Worm (Caenorhabditis elegans) whole organism, early embryonic: Measurements from ENCODE around the gene msp-81.

Experiments
- B0310.2 ChIP-seq: sonication (generic microtip); optimal IDR thresholded peaks from 2 replicates; lab custom pipeline; 2016; ENCODE audit warnings: mild to moderate bottlenecking, missing genetic modification characterization, missing compliant biosample characterization
- F13C5.2 ChIP-seq: sonication (generic microtip); optimal IDR thresholded peaks from 2 replicates; lab custom pipeline; 2017; ENCODE audit warnings: mild to moderate bottlenecking, missing genetic modification characterization, inconsistent platforms, missing compliant biosample characterization
- aly-1 ChIP-seq: sonication (generic microtip); optimal IDR thresholded peaks from 2 replicates; lab custom pipeline; 2016; ENCODE audit warnings: missing genetic modification characterization, missing compliant biosample characterization
- ama-1 ChIP-seq: fragments of 150-350 bp; optimal IDR thresholded peaks from 2 replicates; lab custom pipeline; 2014
- ceh-13 ChIP-seq: fragments of 200-800 bp; sonication (Bioruptor generic); optimal IDR thresholded peaks from 2 replicates; lab custom pipeline; 2018; ENCODE audit warnings: mild to moderate bottlenecking, missing genetic modification characterization, missing compliant biosample characterization
- ceh-36 ChIP-seq: sonication (generic microtip); optimal IDR thresholded peaks from 2 replicates; lab custom pipeline; 2016; ENCODE audit warnings: missing genetic modification characterization, inconsistent platforms, missing compliant biosample characterization
- flt-1 ChIP-seq: fragments of 200-800 bp; sonication (Bioruptor generic); IDR thresholded peaks from 2 replicates; pipeline ENCODE4 v1.3.6; 2022; ENCODE audit warnings: missing genetic modification characterization, missing compliant biosample characterization
- hmg-4 ChIP-seq: fragments of 200-800 bp; sonication (Bioruptor generic); optimal IDR thresholded peaks from 2 replicates; lab custom pipeline; 2018; ENCODE audit warnings: mild to moderate bottlenecking, missing genetic modification characterization, missing compliant biosample characterization
- hnd-1 ChIP-seq: sonication (generic microtip); optimal IDR thresholded peaks from 2 replicates; lab custom pipeline; 2016; ENCODE audit warnings: missing genetic modification characterization, missing compliant biosample characterization
- pes-1 ChIP-seq: fragments of 200-800 bp; sonication (Bioruptor generic); IDR thresholded peaks from 2 replicates; pipeline ENCODE4 v1.3.6; 2022; ENCODE audit warnings: missing genetic modification reagents, missing genetic modification characterization, missing compliant biosample characterization
- scrt-1 ChIP-seq: fragments of 200-800 bp; sonication (Bioruptor generic); IDR thresholded peaks from 2 replicates; pipeline ENCODE4 v1.3.6; 2022; ENCODE audit warnings: missing genetic modification characterization, missing compliant biosample characterization
- sea-1 ChIP-seq: fragments of 200-800 bp; sonication (Bioruptor generic); conservative IDR thresholded peaks from 2 replicates; pipeline ENCODE4 v1.3.6; 2022; ENCODE audit warnings: missing genetic modification characterization, missing compliant biosample characterization
- tbx-37 ChIP-seq: fragments of 200-800 bp; sonication (Bioruptor generic); conservative IDR thresholded peaks from 2 replicates; pipeline ENCODE4 v1.3.6; 2022; ENCODE audit warnings: missing genetic modification reagents, missing genetic modification characterization, missing compliant biosample characterization
- tra-4 ChIP-seq: sonication (generic microtip); optimal IDR thresholded peaks from 2 replicates; lab custom pipeline; 2017; ENCODE audit warnings: missing genetic modification characterization, missing compliant biosample characterization

DNA sequence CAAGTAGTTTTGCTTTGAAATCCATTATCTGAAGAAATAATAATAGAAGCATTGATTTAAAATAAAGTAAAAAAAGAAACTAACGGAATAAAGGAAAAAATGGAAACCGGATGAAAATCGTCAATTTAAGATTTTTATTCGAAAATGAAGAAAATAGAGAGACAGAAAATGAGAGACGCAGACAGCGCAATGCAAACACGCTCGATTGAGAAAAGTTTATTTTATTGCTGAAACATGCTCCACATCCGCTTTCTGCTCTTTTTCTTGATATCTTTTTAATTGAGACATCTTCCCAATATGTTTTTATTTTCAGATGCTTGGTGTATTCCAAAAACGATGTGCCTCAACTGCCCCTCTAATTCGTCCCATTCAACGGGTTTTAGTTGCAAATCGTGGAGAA is 48.0 kb upstream of the msp-81 start, which contains the start of the genes prp-18 and mccc-1:
- TF ChIP-seq ceh-13 (GFP tag; lab: Kevin White, UChicago) (no peak), scrt-1 (GFP tag; lab: Robert Waterston, UW) (no peak), ama-1 (no peak), B0310.2 (tag; lab: Kevin White, UChicago) (no peak), hmg-4 (no peak), aly-1 (tag; lab: Kevin White, UChicago) (no peak), tbx-37 (GFP tag; lab: Robert Waterston, UW) (no peak), ceh-36 (no peak), hnd-1 (no peak), sea-1 (GFP tag; lab: Robert Waterston, UW) (no peak), pes-1 (GFP tag; lab: Robert Waterston, UW) (no peak), F13C5.2 (tag; lab: Kevin White, UChicago) (no peak), tra-4 (tag; lab: Kevin White, UChicago) (no peak), flt-1 (GFP tag; lab: Robert Waterston, UW) (no peak)
